Fruit fly (Drosophila melanogaster): ENCODE measurements around the gene CG15544.

The CG15544 gene

dm6 chr3R:30803815-30804515 lies 23.7 kb upstream of the CG15544 start (continued):
- no peak for TF ChIP-seq kay (GFP tag; optimal IDR thresholded peaks at IDR 0.05)
- peak; percentile 34 for TF ChIP-seq nerfin-1 (tag; optimal IDR thresholded peaks at IDR 0.05)
- peak; percentile 71 for TF ChIP-seq cg (GFP tag; optimal IDR thresholded peaks at IDR 0.05)
- TF ChIP-seq Ada2b (GFP tag; IDR thresholded peaks at IDR 0.05) = no peak
- TF ChIP-seq nmo (GFP tag; optimal IDR thresholded peaks at IDR 0.05) = peak; percentile 66
- no peak for TF ChIP-seq CG1792 (GFP tag; optimal IDR thresholded peaks at IDR 0.05)
- peak; percentile 44 for TF ChIP-seq ewg (GFP tag; optimal IDR thresholded peaks at IDR 0.05)
- TF ChIP-seq CG4730 (GFP tag; IDR thresholded peaks at IDR 0.05) = no peak
- TF ChIP-seq Sry-β (GFP tag; optimal IDR thresholded peaks at IDR 0.05) = no peak
- TF ChIP-seq CG5180 (GFP tag; optimal IDR thresholded peaks at IDR 0.05) = no peak
- no peak for TF ChIP-seq CG6683 (GFP tag; optimal IDR thresholded peaks at IDR 0.05)
- peak; percentile 27 for TF ChIP-seq cad (GFP tag; optimal IDR thresholded peaks at IDR 0.05)
- TF ChIP-seq CG7963 (GFP tag; IDR thresholded peaks at IDR 0.05; ENCODE audit: partially characterized antibody) = no peak
- no peak for TF ChIP-seq ro (GFP tag; IDR thresholded peaks at IDR 0.05)
- TF ChIP-seq CrebB (tag; optimal IDR thresholded peaks at IDR 0.05) = no peak
- TF ChIP-seq lbe (GFP tag; optimal IDR thresholded peaks at IDR 0.05) = no peak
- TF ChIP-seq CG2889 (GFP tag; IDR thresholded peaks at IDR 0.05) = no peak
- TF ChIP-seq ham (GFP tag; IDR thresholded peaks at IDR 0.05) = no peak
- no peak for TF ChIP-seq HLH4C (GFP tag; IDR thresholded peaks at IDR 0.05; ENCODE audit: partially characterized antibody)
- no peak for TF ChIP-seq CG10267 (tag; optimal IDR thresholded peaks at IDR 0.05)
- TF ChIP-seq CG8478 (optimal IDR thresholded peaks at IDR 0.05) = no peak
- TF ChIP-seq CG34376 (GFP tag; optimal IDR thresholded peaks at IDR 0.05) = no peak
- TF ChIP-seq CG4707 (GFP tag; optimal IDR thresholded peaks at IDR 0.05) = peak; percentile 74
- TF ChIP-seq Hr3 (GFP tag; optimal IDR thresholded peaks at IDR 0.05) = peak; percentile 22
- TF ChIP-seq Hmx (GFP tag; optimal IDR thresholded peaks at IDR 0.05) = no peak
- no peak for TF ChIP-seq CG17568 (GFP tag; optimal IDR thresholded peaks at IDR 0.05)
- no peak for TF ChIP-seq twi (tag; optimal IDR thresholded peaks at IDR 0.05)
- no peak for TF ChIP-seq fd102C (GFP tag; optimal IDR thresholded peaks at IDR 0.05)
- TF ChIP-seq Usf (GFP tag; optimal IDR thresholded peaks at IDR 0.05) = no peak
- peak in 1 of 2 experiments; percentile 22 for TF ChIP-seq eve (GFP tag; optimal IDR thresholded peaks at IDR 0.05)
- peak; percentile 23; the same call in 1 of the 2 replicates for TF ChIP-seq rib (GFP tag; IDR thresholded peaks at IDR 0.05)
- peak; percentile 36 for TF ChIP-seq CG17385 (GFP tag; optimal IDR thresholded peaks at IDR 0.05)
- no peak for TF ChIP-seq Dfd (GFP tag; optimal IDR thresholded peaks at IDR 0.05)
- no peak for TF ChIP-seq dimm (GFP tag; IDR thresholded peaks at IDR 0.05)
- TF ChIP-seq so (GFP tag; IDR thresholded peaks at IDR 0.05) = no peak
- no peak for TF ChIP-seq fd64A (GFP tag; optimal IDR thresholded peaks at IDR 0.05)
- TF ChIP-seq nau (GFP tag; optimal IDR thresholded peaks at IDR 0.05) = no peak
- TF ChIP-seq CG2202 (tag; optimal IDR thresholded peaks at IDR 0.05) = no peak
- no peak for TF ChIP-seq p53 (GFP tag; optimal IDR thresholded peaks at IDR 0.05)
- TF ChIP-seq CG2712 (tag; optimal IDR thresholded peaks at IDR 0.05) = peak; percentile 43
- peak; percentile 35 for TF ChIP-seq dmrt11E (tag; optimal IDR thresholded peaks at IDR 0.05)
- TF ChIP-seq CG8290 (GFP tag; optimal IDR thresholded peaks at IDR 0.05) = no peak
- no peak for TF ChIP-seq CG8290 (tag; optimal IDR thresholded peaks at IDR 0.05)
- TF ChIP-seq tx (GFP tag; optimal IDR thresholded peaks at IDR 0.05) = no peak
- peak; percentile 59 for TF ChIP-seq dmrt99B (tag; optimal IDR thresholded peaks at IDR 0.05)
- peak; percentile 24 for TF ChIP-seq CG30431 (GFP tag; optimal IDR thresholded peaks at IDR 0.05)
- no peak for TF ChIP-seq GATAe (GFP tag; conservative IDR thresholded peaks at IDR 0.05)
- peak; percentile 37 for TF ChIP-seq CG1529 (GFP tag; optimal IDR thresholded peaks at IDR 0.05)
- no peak for TF ChIP-seq tgo (GFP tag; IDR thresholded peaks at IDR 0.05)
- peak; percentile 44 for TF ChIP-seq Nf-YB (GFP tag; optimal IDR thresholded peaks at IDR 0.05)
- no peak for TF ChIP-seq dm (GFP tag; optimal IDR thresholded peaks at IDR 0.05)

Measured in whole organism, embryonic.